Worm (Caenorhabditis elegans): ENCODE measurements around the gene ins-14.

DNA sequence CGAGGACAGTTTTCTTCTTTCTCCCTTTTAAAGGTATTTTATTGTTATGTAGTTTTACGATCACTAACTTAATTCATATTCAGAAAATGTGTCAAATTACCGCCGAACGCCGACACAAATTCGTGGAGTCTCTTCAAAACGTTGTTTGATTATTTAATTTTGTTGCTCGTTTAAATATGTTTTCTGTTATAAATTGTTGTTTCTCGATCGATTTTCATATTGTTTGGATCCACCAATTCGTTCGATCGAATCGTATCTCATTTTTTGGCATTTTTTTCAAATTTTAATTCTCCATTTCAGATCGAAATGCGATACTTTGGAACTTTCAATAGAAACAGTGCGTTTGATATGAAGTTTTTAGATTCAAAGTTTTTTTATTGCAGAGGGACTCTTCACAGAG, 3.0 kb downstream of the ins-14 start, which contains the start of gene F41G3.6:
- TF ChIP-seq nfya-1 (tag; optimal IDR thresholded peaks at IDR 0.05; ENCODE audit: borderline replicate concordance, insufficient read depth) (no peak), B0336.3 (GFP tag; IDR thresholded peaks at IDR 0.05) (no peak), attf-5 (GFP tag; optimal IDR thresholded peaks at IDR 0.05) (no peak), pha-4 (tag; optimal IDR thresholded peaks at IDR 0.05) (no peak), B0019.2 (GFP tag; conservative IDR thresholded peaks at IDR 0.05) (no peak), unc-62 (GFP tag; optimal IDR thresholded peaks at IDR 0.05) (no peak), nhr-120 (GFP tag; IDR thresholded peaks at IDR 0.05) (no peak), rcor-1 (GFP tag; IDR thresholded peaks at IDR 0.05) (no peak), snpc-4 (GFP tag; optimal IDR thresholded peaks at IDR 0.05) (no peak), snpc-4 (tag; optimal IDR thresholded peaks at IDR 0.05) (no peak), nhr-90 (tag; optimal IDR thresholded peaks at IDR 0.05) (no peak), hmg-1.2 (GFP tag; IDR thresholded peaks at IDR 0.05) (no peak), sptf-2 (GFP tag; optimal IDR thresholded peaks at IDR 0.05) (no peak), attf-3 (GFP tag; conservative IDR thresholded peaks at IDR 0.05) (no peak)
